Fruit fly (Drosophila melanogaster): ENCODE data around the gene Tsp39D.

Tsp39D gene

dm6 chr2L:21313909-21314400, 30.5 kb upstream of the Tsp39D start, which contains the start of gene CG46314:
TSS of gene CG46314 (plus strand) at chr2L:21314360.
- TF ChIP-seq Pif1A (GFP tag; optimal IDR thresholded peaks at IDR 0.05) (peak; percentile 75), CG9948 (tag; optimal IDR thresholded peaks at IDR 0.05) (peak; percentile 56), Snoo (tag; optimal IDR thresholded peaks at IDR 0.05) (peak; percentile 57), CG12605 (GFP tag; IDR thresholded peaks at IDR 0.05) (peak; percentile 18; the same call in 1 of the 2 replicates), CG8159 (tag; optimal IDR thresholded peaks at IDR 0.05) (peak; percentile 83), CG32121 (GFP tag; IDR thresholded peaks at IDR 0.05) (peak; percentile 71), rn (GFP tag; IDR thresholded peaks at IDR 0.05) (no peak), CG13204 (GFP tag; optimal IDR thresholded peaks at IDR 0.05) (peak; percentile 60), CG8301 (tag; optimal IDR thresholded peaks at IDR 0.05) (peak; percentile 59), EcR (GFP tag; optimal IDR thresholded peaks at IDR 0.05) (peak; percentile 55), CG4496 (GFP tag; IDR thresholded peaks at IDR 0.05) (no peak; the same call in 1 of the 3 replicates), Pif1B (GFP tag; optimal IDR thresholded peaks at IDR 0.05) (peak; percentile 32), CG34367 (tag; optimal IDR thresholded peaks at IDR 0.05) (peak; percentile 7), CG10348 (GFP tag; IDR thresholded peaks at IDR 0.05) (no peak), D1 (tag; optimal IDR thresholded peaks at IDR 0.05) (no peak), gl (tag; optimal IDR thresholded peaks at IDR 0.05) (peak; percentile 35), CG17806 (tag; optimal IDR thresholded peaks at IDR 0.05) (peak; percentile 67), fd96Ca (GFP tag; IDR thresholded peaks at IDR 0.05) (no peak), CG15710 (tag; optimal IDR thresholded peaks at IDR 0.05) (peak; percentile 35), CG14655 (GFP tag; optimal IDR thresholded peaks at IDR 0.05) (peak; percentile 75), Ets98B (GFP tag; IDR thresholded peaks at IDR 0.05) (peak; percentile 74)

dm6 chr2L:21316716-21317115, 27.7 kb upstream of the Tsp39D start:
- no peak for TF ChIP-seq gl (tag; optimal IDR thresholded peaks at IDR 0.05)

- TF ChIP-seq Ets98B (GFP tag; IDR thresholded peaks at IDR 0.05): no peak
- no peak for TF ChIP-seq CG17806 (tag; optimal IDR thresholded peaks at IDR 0.05)
- TF ChIP-seq Pif1A (GFP tag; optimal IDR thresholded peaks at IDR 0.05): no peak
- TF ChIP-seq rn (GFP tag; IDR thresholded peaks at IDR 0.05): no peak
- TF ChIP-seq CG4496 (GFP tag; IDR thresholded peaks at IDR 0.05): no peak
These were observed 22.2 kb upstream of the Tsp39D start for dm6 chr2L:21322161-21322560.

- TF ChIP-seq CG34367 (tag; optimal IDR thresholded peaks at IDR 0.05): no peak
- no peak for TF ChIP-seq CG13204 (GFP tag; optimal IDR thresholded peaks at IDR 0.05)
These were observed 19.9 kb upstream of the Tsp39D start for dm6 chr2L:21324438-21324890.

- TF ChIP-seq Pif1B (GFP tag; optimal IDR thresholded peaks at IDR 0.05) (no peak), CG4496 (GFP tag; IDR thresholded peaks at IDR 0.05) (no peak), CG17806 (tag; optimal IDR thresholded peaks at IDR 0.05) (no peak), Pif1A (GFP tag; optimal IDR thresholded peaks at IDR 0.05) (no peak), CG13204 (GFP tag; optimal IDR thresholded peaks at IDR 0.05) (no peak), CG8301 (tag; optimal IDR thresholded peaks at IDR 0.05) (no peak), Snoo (tag; optimal IDR thresholded peaks at IDR 0.05) (no peak), CG10348 (GFP tag; IDR thresholded peaks at IDR 0.05) (no peak), fd96Ca (GFP tag; IDR thresholded peaks at IDR 0.05) (no peak), rn (GFP tag; IDR thresholded peaks at IDR 0.05) (no peak), gl (tag; optimal IDR thresholded peaks at IDR 0.05) (no peak), D1 (tag; optimal IDR thresholded peaks at IDR 0.05) (no peak), CG32121 (GFP tag; IDR thresholded peaks at IDR 0.05) (no peak), CG14655 (GFP tag; optimal IDR thresholded peaks at IDR 0.05) (no peak), CG8159 (tag; optimal IDR thresholded peaks at IDR 0.05) (no peak), CG9948 (tag; optimal IDR thresholded peaks at IDR 0.05) (no peak), Ets98B (GFP tag; IDR thresholded peaks at IDR 0.05) (no peak), CG34367 (tag; optimal IDR thresholded peaks at IDR 0.05) (no peak), CG15710 (tag; optimal IDR thresholded peaks at IDR 0.05) (no peak), CG12605 (GFP tag; IDR thresholded peaks at IDR 0.05) (no peak)
These were observed 15.1 kb upstream of the Tsp39D start for dm6 chr2L:21329353-21329752.

- no peak for TF ChIP-seq fd96Ca (GFP tag; IDR thresholded peaks at IDR 0.05)
- TF ChIP-seq CG8301 (tag; optimal IDR thresholded peaks at IDR 0.05): no peak
- TF ChIP-seq CG12605 (GFP tag; IDR thresholded peaks at IDR 0.05): no peak
- no peak for TF ChIP-seq Pif1A (GFP tag; optimal IDR thresholded peaks at IDR 0.05)
- TF ChIP-seq rn (GFP tag; IDR thresholded peaks at IDR 0.05): no peak
- TF ChIP-seq CG32121 (GFP tag; IDR thresholded peaks at IDR 0.05): no peak
- no peak for TF ChIP-seq CG10348 (GFP tag; IDR thresholded peaks at IDR 0.05)
These were observed 13.6 kb upstream of the Tsp39D start for dm6 chr2L:21330823-21331222.

dm6 chr2L:21331502-21331901, 12.9 kb upstream of the Tsp39D start, which contains the start of gene dimm:
TSS of gene dimm (plus strand) at chr2L:21331756.
- no peak for TF ChIP-seq CG14655 (GFP tag; optimal IDR thresholded peaks at IDR 0.05)
